Worm (Caenorhabditis elegans): ENCODE measurements around the gene C04C3.14.

Gene C04C3.14

ce11 chrIV:3368638-3369247, 26.9 kb upstream of the C04C3.14 start, which contains the start of gene vha-19 (continued):
- TF ChIP-seq pqm-1 (tag; optimal IDR thresholded peaks at IDR 0.05) (no peak), egl-13 (tag; optimal IDR thresholded peaks at IDR 0.05) (no peak), fkh-4 (tag; optimal IDR thresholded peaks at IDR 0.05; ENCODE audit: borderline replicate concordance) (no peak), ceh-82 (tag; optimal IDR thresholded peaks at IDR 0.05) (peak in 1 of 3 experiments; percentile 43), lir-3 (tag; optimal IDR thresholded peaks at IDR 0.05; ENCODE audit: poor library complexity) (no peak), zip-4 (GFP tag; optimal IDR thresholded peaks at IDR 0.05) (no peak), vab-15 (tag; optimal IDR thresholded peaks at IDR 0.05) (no peak), skn-1 (tag; optimal IDR thresholded peaks at IDR 0.05) (no peak), elt-3 (tag; optimal IDR thresholded peaks at IDR 0.05) (no peak), lin-14 (GFP tag; optimal IDR thresholded peaks at IDR 0.05) (no peak), rnt-1 (tag; optimal IDR thresholded peaks at IDR 0.05) (no peak), alr-1 (tag; optimal IDR thresholded peaks at IDR 0.05; ENCODE audit: borderline replicate concordance) (no peak), ceh-8 (GFP tag; optimal IDR thresholded peaks at IDR 0.05) (no peak), hlh-4 (tag; optimal IDR thresholded peaks at IDR 0.05) (no peak), mdl-1 (tag; optimal IDR thresholded peaks at IDR 0.05) (no peak), pax-3 (tag; optimal IDR thresholded peaks at IDR 0.05) (no peak), mep-1 (tag; optimal IDR thresholded peaks at IDR 0.05) (no peak), ama-1 (optimal IDR thresholded peaks at IDR 0.05) (no peak), xbp-1 (tag; optimal IDR thresholded peaks at IDR 0.05) (peak; percentile 25), elt-2 (tag; optimal IDR thresholded peaks at IDR 0.05) (no peak), nhr-20 (tag; optimal IDR thresholded peaks at IDR 0.05) (peak; percentile 33), fkh-8 (tag; optimal IDR thresholded peaks at IDR 0.05) (peak; percentile 1), mab-9 (GFP tag; IDR thresholded peaks at IDR 0.05) (no peak), aly-2 (tag; optimal IDR thresholded peaks at IDR 0.05) (no peak)

ce11 chrIV:3373370-3373769, 22.3 kb upstream of the C04C3.14 start:
- TF ChIP-seq nhr-71 (tag; optimal IDR thresholded peaks at IDR 0.05) (peak; percentile 19), dpl-1 (GFP tag; optimal IDR thresholded peaks at IDR 0.05) (no peak), efl-1 (optimal IDR thresholded peaks at IDR 0.05) (no peak), efl-1 (GFP tag; optimal IDR thresholded peaks at IDR 0.05 in 1 of 2) (peak in 1 of 2 experiments; percentile 89), nhr-90 (tag; optimal IDR thresholded peaks at IDR 0.05; ENCODE audit: poor library complexity) (peak; percentile 19)

ce11 chrIV:3378080-3378804, 17.4 kb upstream of the C04C3.14 start, which contains the start of gene otub-4:
Gene otub-4, minus strand, starts transcription at chrIV:3378130.
- TF ChIP-seq efl-1 (optimal IDR thresholded peaks at IDR 0.05) (no peak), efl-1 (GFP tag; optimal IDR thresholded peaks at IDR 0.05 in 1 of 2) (peak in 1 of 2 experiments; percentile 46), pax-3 (tag; optimal IDR thresholded peaks at IDR 0.05) (no peak)

- TF ChIP-seq unc-98 (GFP tag; IDR thresholded peaks at IDR 0.05): no peak
- no peak for TF ChIP-seq efl-1 (optimal IDR thresholded peaks at IDR 0.05)
- TF ChIP-seq efl-1 (GFP tag; optimal IDR thresholded peaks at IDR 0.05 in 1 of 2): peak in 1 of 2 experiments; percentile 76
- peak; percentile 5 for TF ChIP-seq nhr-71 (tag; optimal IDR thresholded peaks at IDR 0.05)
- TF ChIP-seq elt-2 (tag; optimal IDR thresholded peaks at IDR 0.05): peak; percentile 9
- peak; percentile 33 for TF ChIP-seq nhr-47 (tag; optimal IDR thresholded peaks at IDR 0.05)
- TF ChIP-seq nhr-85 (tag): peak; percentile 43
These were observed 13.3 kb upstream of the C04C3.14 start, which contains the start of gene B0546.3 for ce11 chrIV:3382338-3382907. Gene B0546.3, minus strand, starts transcription at chrIV:3382841.
